Worm (Caenorhabditis elegans): ENCODE data around the gene R12C12.5.

Gene R12C12.5

ce11 chrII:6025647-6026046 lies 19.3 kb downstream of the R12C12.5 start:
- TF ChIP-seq R02D3.7 (tag; optimal IDR thresholded peaks at IDR 0.05) (no peak), ctbp-1 (GFP tag; IDR thresholded peaks at IDR 0.05) (no peak), nhr-41 (GFP tag; IDR thresholded peaks at IDR 0.05) (no peak), nhr-25 (tag; optimal IDR thresholded peaks at IDR 0.05; ENCODE audit: borderline replicate concordance, insufficient read depth) (no peak), nhr-10 (tag; optimal IDR thresholded peaks at IDR 0.05) (no peak), sdz-12 (GFP tag; optimal IDR thresholded peaks at IDR 0.05) (no peak), saeg-2 (GFP tag; IDR thresholded peaks at IDR 0.05) (no peak), hif-1 (tag; optimal IDR thresholded peaks at IDR 0.05) (peak in 1 of 2 experiments; percentile 63), tra-1 (GFP tag; IDR thresholded peaks at IDR 0.05) (0 out of 2 replicates have a peak, but pooled peaks have one; percentile 34), pqm-1 (tag; optimal IDR thresholded peaks at IDR 0.05) (peak; percentile 46), hlh-11 (tag; optimal IDR thresholded peaks at IDR 0.05) (peak; percentile 64), nhr-28 (tag; optimal IDR thresholded peaks at IDR 0.05) (peak; percentile 32), ceh-28 (tag; optimal IDR thresholded peaks at IDR 0.05) (no peak), snpc-1.2 (GFP tag; IDR thresholded peaks at IDR 0.05) (no peak), daf-16 (GFP tag; optimal IDR thresholded peaks at IDR 0.05) (no peak), daf-16 (tag; optimal IDR thresholded peaks at IDR 0.05) (peak; percentile 99), madf-5 (GFP tag; IDR thresholded peaks at IDR 0.05) (no peak), T26A8.4 (GFP tag; IDR thresholded peaks at IDR 0.05) (no peak), mes-2 (tag; optimal IDR thresholded peaks at IDR 0.05; ENCODE audit: poor library complexity, severe bottlenecking) (no peak), arid-1 (GFP tag; conservative IDR thresholded peaks at IDR 0.05) (no peak), dmd-6 (GFP tag; IDR thresholded peaks at IDR 0.05) (peak; percentile 69), mxl-2 (GFP tag; conservative IDR thresholded peaks at IDR 0.05) (no peak), php-3 (GFP tag; IDR thresholded peaks at IDR 0.05) (0 out of 2 replicates have a peak, but pooled peaks have one; percentile 25), egl-27 (tag; optimal IDR thresholded peaks at IDR 0.05) (no peak), rbr-2 (tag; optimal IDR thresholded peaks at IDR 0.05) (no peak), lin-29 (GFP tag; IDR thresholded peaks at IDR 0.05) (no peak), nhr-42 (GFP tag; IDR thresholded peaks at IDR 0.05) (no peak), daf-19 (GFP tag; conservative IDR thresholded peaks at IDR 0.05) (no peak), nhr-102 (tag; optimal IDR thresholded peaks at IDR 0.05) (peak; percentile 7), dve-1 (tag; optimal IDR thresholded peaks at IDR 0.05; ENCODE audit: insufficient read depth) (peak; percentile 59)

ce11 chrII:6024879-6025278 lies 20.1 kb downstream of the R12C12.5 start, which contains the start of gene R12C12.9:
Gene R12C12.9 (minus strand): TSS chrII:6024979.
- TF ChIP-seq nhr-11 (tag; optimal IDR thresholded peaks at IDR 0.05) (no peak), daf-16 (GFP tag; optimal IDR thresholded peaks at IDR 0.05) (no peak), daf-16 (tag; optimal IDR thresholded peaks at IDR 0.05) (peak; percentile 83), pqm-1 (tag; optimal IDR thresholded peaks at IDR 0.05) (peak; percentile 43), ctbp-1 (GFP tag; IDR thresholded peaks at IDR 0.05) (no peak)

- TF ChIP-seq pha-4 (GFP tag; IDR thresholded peaks at IDR 0.05) (peak; percentile 86; the same call in 1 of the 2 replicates), pha-4 (tag; optimal IDR thresholded peaks at IDR 0.05) (no peak), ceh-32 (tag; optimal IDR thresholded peaks at IDR 0.05; ENCODE audit: poor library complexity) (no peak), ceh-82 (tag; optimal IDR thresholded peaks at IDR 0.05) (no peak), set-16 (GFP tag; IDR thresholded peaks at IDR 0.05) (peak; percentile 98), egl-43 (GFP tag; IDR thresholded peaks at IDR 0.05) (no peak)
Measured at ce11 chrII:6022596-6022995, 22.4 kb downstream of the R12C12.5 start.

Data from whole organism, L4 larva.